Fruit fly (Drosophila melanogaster): Measurements from ENCODE around the gene Rap1.

Gene Rap1

DNA sequence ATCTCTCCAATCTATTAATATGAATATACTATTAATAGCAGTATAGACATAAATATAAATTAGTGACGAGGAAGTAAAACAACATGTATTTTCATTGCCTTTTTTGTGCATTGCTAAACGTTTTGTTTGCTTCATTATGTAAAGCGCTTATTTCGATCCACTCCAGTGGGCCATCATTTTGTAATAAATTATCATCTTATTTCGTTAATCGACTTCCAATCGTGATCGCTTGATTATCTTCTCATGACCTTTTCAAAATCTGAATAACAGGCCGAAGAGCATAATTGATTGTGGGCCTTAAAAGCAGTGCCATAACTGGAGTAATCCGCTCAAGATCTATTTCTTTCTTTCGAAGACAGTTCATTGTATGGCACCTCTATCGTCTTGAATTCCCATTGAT lies 44.6 kb downstream of the Rap1 start:
- peak; percentile 18; the same call in 1 of the 2 replicates for TF ChIP-seq vvl (GFP tag; IDR thresholded peaks at IDR 0.05)
- no peak for TF ChIP-seq schlank (tag; optimal IDR thresholded peaks at IDR 0.05)
- TF ChIP-seq sisA (GFP tag; IDR thresholded peaks at IDR 0.05) = no peak
- peak in 1 of 2 experiments; percentile 44 for TF ChIP-seq Eip74EF (GFP tag; optimal IDR thresholded peaks at IDR 0.05)
- TF ChIP-seq CG2116 (GFP tag; optimal IDR thresholded peaks at IDR 0.05) = no peak
- no peak for TF ChIP-seq CG15269 (tag; optimal IDR thresholded peaks at IDR 0.05)
- no peak for TF ChIP-seq wek (GFP tag; optimal IDR thresholded peaks at IDR 0.05)
- TF ChIP-seq ro (GFP tag; IDR thresholded peaks at IDR 0.05) = no peak
- TF ChIP-seq Awh (GFP tag; IDR thresholded peaks at IDR 0.05) = peak; percentile 72; the same call in 1 of the 2 replicates
- TF ChIP-seq jigr1 (GFP tag; IDR thresholded peaks at IDR 0.05) = no peak
- TF ChIP-seq Ets65A (GFP tag) = no peak
- no peak for TF ChIP-seq hb (GFP tag; IDR thresholded peaks at IDR 0.05; ENCODE audit: partially characterized antibody)
- TF ChIP-seq pita (GFP tag; optimal IDR thresholded peaks at IDR 0.05) = no peak
- peak; percentile 57 for TF ChIP-seq oc (tag; optimal IDR thresholded peaks at IDR 0.05)
- no peak for TF ChIP-seq gcm2 (GFP tag; optimal IDR thresholded peaks at IDR 0.05)
- no peak for TF ChIP-seq CG11560 (tag; IDR thresholded peaks at IDR 0.05)
- no peak for TF ChIP-seq gt (GFP tag; IDR thresholded peaks at IDR 0.05)
- TF ChIP-seq HLH4C (GFP tag; IDR thresholded peaks at IDR 0.05; ENCODE audit: partially characterized antibody) = no peak
- TF ChIP-seq trem (tag; optimal IDR thresholded peaks at IDR 0.05) = no peak

DNA sequence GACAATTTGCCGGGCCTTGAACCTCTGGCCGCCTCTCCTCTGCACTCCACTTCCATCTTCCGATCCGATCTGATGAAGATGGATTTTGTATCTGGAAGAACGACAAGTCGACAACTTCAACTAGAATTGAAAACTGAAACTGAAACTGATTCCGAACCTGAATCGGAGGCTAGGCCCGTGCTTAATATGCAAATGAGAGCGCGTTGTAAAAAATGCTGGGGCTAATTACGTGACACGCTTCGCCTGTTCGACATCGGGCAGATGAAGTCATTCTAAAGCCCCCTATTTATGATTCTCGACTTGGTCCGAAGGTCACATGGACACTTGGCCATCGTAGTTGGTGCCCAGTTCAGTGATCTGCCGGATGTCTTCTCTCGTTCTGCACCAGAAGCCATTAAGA lies 45.4 kb downstream of the Rap1 start:
- peak; percentile 26 for TF ChIP-seq CG12769 (tag; optimal IDR thresholded peaks at IDR 0.05)
- TF ChIP-seq phol (tag; optimal IDR thresholded peaks at IDR 0.05) = no peak
- TF ChIP-seq CG8388 (GFP tag; optimal IDR thresholded peaks at IDR 0.05) = no peak
- TF ChIP-seq CG6813 (GFP tag; optimal IDR thresholded peaks at IDR 0.05) = no peak
- TF ChIP-seq Blimp-1 (GFP tag; optimal IDR thresholded peaks at IDR 0.05) = peak; percentile 1
- 0 out of 3 replicates have a peak, but pooled peaks have one; percentile 12 for TF ChIP-seq z (GFP tag; IDR thresholded peaks at IDR 0.05)
- TF ChIP-seq Dll (GFP tag; IDR thresholded peaks at IDR 0.05; ENCODE audit: partially characterized antibody) = no peak
- peak; percentile 16 for TF ChIP-seq sd (tag; optimal IDR thresholded peaks at IDR 0.05)
- peak; percentile 82; the same call in 3 of the 4 replicates for TF ChIP-seq chinmo (GFP tag; IDR thresholded peaks at IDR 0.05; ENCODE audit: partially characterized antibody)
- no peak for TF ChIP-seq bsh (GFP tag; optimal IDR thresholded peaks at IDR 0.05)
- no peak for TF ChIP-seq Dp (GFP tag; optimal IDR thresholded peaks at IDR 0.05)
- TF ChIP-seq CG7987 (GFP tag; optimal IDR thresholded peaks at IDR 0.05) = no peak
- TF ChIP-seq Mes4 (GFP tag; optimal IDR thresholded peaks at IDR 0.05) = no peak
- no peak for TF ChIP-seq esg (GFP tag; conservative IDR thresholded peaks at IDR 0.05)
- TF ChIP-seq Max (GFP tag; optimal IDR thresholded peaks at IDR 0.05) = no peak
- no peak for TF ChIP-seq sima (GFP tag; optimal IDR thresholded peaks at IDR 0.05)
- TF ChIP-seq abd-A (tag; optimal IDR thresholded peaks at IDR 0.05) = peak; percentile 50
- TF ChIP-seq Doc2 (GFP tag; IDR thresholded peaks at IDR 0.05) = no peak
- no peak for TF ChIP-seq CG1233 (GFP tag; optimal IDR thresholded peaks at IDR 0.05)
- no peak for TF ChIP-seq Lim3 (GFP tag; IDR thresholded peaks at IDR 0.05)
- TF ChIP-seq stc (GFP tag; IDR thresholded peaks at IDR 0.05) = no peak
- no peak for TF ChIP-seq Atf6 (GFP tag; IDR thresholded peaks at IDR 0.05)
- peak; percentile 3 for TF ChIP-seq cwo (GFP tag; optimal IDR thresholded peaks at IDR 0.05)
- no peak for TF ChIP-seq CG7745 (tag; optimal IDR thresholded peaks at IDR 0.05)
- no peak for TF ChIP-seq Dip3 (GFP tag; optimal IDR thresholded peaks at IDR 0.05)
- no peak for TF ChIP-seq slp2 (GFP tag; optimal IDR thresholded peaks at IDR 0.05)
- TF ChIP-seq Poxn (GFP tag; IDR thresholded peaks at IDR 0.05) = no peak
- no peak for TF ChIP-seq CG15696 (tag; optimal IDR thresholded peaks at IDR 0.05)
- TF ChIP-seq CG31441 (GFP tag; IDR thresholded peaks at IDR 0.05) = no peak
- no peak for TF ChIP-seq cas (GFP tag; IDR thresholded peaks at IDR 0.05)
- no peak for TF ChIP-seq CG13296 (GFP tag; optimal IDR thresholded peaks at IDR 0.05)
- no peak for TF ChIP-seq CG17912 (GFP tag; optimal IDR thresholded peaks at IDR 0.05)
- no peak for TF ChIP-seq CG15269 (tag; optimal IDR thresholded peaks at IDR 0.05)

Data from whole organism, embryonic.